Fruit fly (Drosophila melanogaster): ENCODE measurements around the gene Ncoa6.

- TF ChIP-seq CG34367 (tag; optimal IDR thresholded peaks at IDR 0.05) (no peak), Snoo (tag; optimal IDR thresholded peaks at IDR 0.05) (no peak)
These were observed 14.6 kb upstream of the Ncoa6 start for dm6 chr2L:5341015-5341608.
